Fruit fly (Drosophila melanogaster) whole organism, adult: ENCODE measurements around the gene CG43362.

Experiments used
- CG7045 ChIP-seq: fragments of 200-800 bp; sonication (Bioruptor generic); optimal IDR thresholded peaks from 2 replicates; lab custom pipeline; 2017; ENCODE audit warnings: missing biosample characterization, mild to moderate bottlenecking, missing genetic modification characterization
- Crg-1 ChIP-seq: fragments of 200-800 bp; sonication (Bioruptor generic); optimal IDR thresholded peaks from 2 replicates; lab custom pipeline; 2016; ENCODE audit warnings: missing biosample characterization, missing genetic modification characterization
- Mnt ChIP-seq: fragments of 200-800 bp; sonication (Bioruptor generic); optimal IDR thresholded peaks from 2 replicates; lab custom pipeline; 2016; ENCODE audit warnings: missing biosample characterization, mild to moderate bottlenecking, missing genetic modification characterization
- bab1 ChIP-seq: fragments of 200-800 bp; sonication (Bioruptor generic); optimal IDR thresholded peaks from 3 replicates; lab custom pipeline; 2019; ENCODE audit warnings: missing biosample characterization, mild to moderate bottlenecking, missing genetic modification characterization, moderate library complexity
- cic ChIP-seq: fragments of 200-800 bp; sonication (Bioruptor generic); optimal IDR thresholded peaks from 2 replicates; lab custom pipeline; 2017; ENCODE audit warnings: missing biosample characterization, mild to moderate bottlenecking, missing genetic modification characterization, moderate library complexity
- tj ChIP-seq: fragments of 200-800 bp; sonication (Bioruptor generic); optimal IDR thresholded peaks from 3 replicates; lab custom pipeline; 2017; ENCODE audit warnings: missing biosample characterization, mild to moderate bottlenecking, missing genetic modification characterization, moderate library complexity

DNA sequence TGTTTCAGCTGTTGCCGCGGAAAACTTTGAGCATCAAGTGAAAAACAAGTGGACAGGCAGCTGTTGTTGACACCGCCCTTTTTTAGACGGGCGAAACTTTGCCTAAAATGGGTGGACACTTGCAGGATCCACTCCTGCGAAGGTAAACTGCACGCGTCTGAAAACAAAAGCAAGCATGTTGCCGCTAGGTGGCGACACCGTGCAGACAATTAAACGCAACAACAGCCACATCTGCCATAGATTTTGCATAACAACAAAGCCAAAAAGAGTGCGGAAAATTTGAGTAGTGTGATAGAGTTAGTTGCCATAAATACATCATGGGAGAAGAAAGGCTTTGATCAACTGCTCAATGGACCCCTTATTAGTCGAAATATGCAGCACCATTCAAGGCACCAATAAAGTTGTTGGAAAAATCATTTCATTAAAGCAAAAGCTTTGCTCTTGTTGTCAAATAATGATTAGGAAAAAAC is 3.2 kb upstream of the CG43362 start, which contains the start of gene CG5790:
- TF ChIP-seq Mnt = no peak
- no peak for TF ChIP-seq CG7045 (GFP tag; lab: Kevin White, UChicago)
- TF ChIP-seq Crg-1 (GFP tag; lab: Kevin White, UChicago) = no peak
- TF ChIP-seq cic (GFP tag; lab: Kevin White, UChicago) = no peak
- no peak for TF ChIP-seq bab1 (GFP tag; lab: Kevin White, UChicago)
- no peak for TF ChIP-seq tj (GFP tag; lab: Kevin White, UChicago)
